Worm (Caenorhabditis elegans) whole organism, L2 larva: ENCODE data around the gene copz-1.

Experiments used
- C34F6.9 ChIP-seq: fragments of 150-350 bp; optimal IDR thresholded peaks from 2 replicates; lab custom pipeline; 2014; ENCODE audit warnings: missing biosample characterization, missing genetic modification characterization
- Y55F3AM.14 ChIP-seq: fragments of 200-800 bp; sonication (Bioruptor generic); optimal IDR thresholded peaks from 2 replicates; lab custom pipeline; 2018; ENCODE audit warnings: mild to moderate bottlenecking, missing genetic modification characterization, missing compliant biosample characterization
- ZK546.5 ChIP-seq: sonication (generic microtip); optimal IDR thresholded peaks from 2 replicates; lab custom pipeline; 2017; ENCODE audit warnings: missing biosample characterization, missing genetic modification characterization
- alr-1 ChIP-seq: fragments of 150-350 bp; optimal IDR thresholded peaks from 2 replicates; lab custom pipeline; 2014; ENCODE audit warnings: missing biosample characterization, missing genetic modification characterization
- aly-2 ChIP-seq: fragments of 150-350 bp; optimal IDR thresholded peaks from 2 replicates; lab custom pipeline; 2014; ENCODE audit warnings: missing biosample characterization, missing genetic modification characterization
- blmp-1 ChIP-seq: sonication (generic microtip); optimal IDR thresholded peaks from 2 replicates; lab custom pipeline; 2017; ENCODE audit warnings: missing genetic modification characterization, mild to moderate bottlenecking, missing compliant biosample characterization, antibody characterized with exemption, moderate library complexity; ENCODE audit not compliant: insufficient read depth
- ceh-16 ChIP-seq: fragments of 150-350 bp; optimal IDR thresholded peaks from 2 replicates; lab custom pipeline; 2014; ENCODE audit warnings: missing biosample characterization, missing genetic modification characterization
- ceh-82 ChIP-seq: fragments of 150-350 bp; optimal IDR thresholded peaks from 2 replicates; lab custom pipeline; 2014; ENCODE audit warnings: missing biosample characterization, missing genetic modification characterization
- crh-2 ChIP-seq: sonication (generic microtip); optimal IDR thresholded peaks from 2 replicates; lab custom pipeline; 2017; ENCODE audit warnings: missing biosample characterization, missing genetic modification characterization
- dmd-4 ChIP-seq: sonication (generic microtip); optimal IDR thresholded peaks from 2 replicates; lab custom pipeline; 2017; ENCODE audit warnings: missing biosample characterization, missing genetic modification characterization
- egl-27 ChIP-seq: sonication (generic microtip); optimal IDR thresholded peaks from 3 replicates; lab custom pipeline; 2017; ENCODE audit warnings: missing biosample characterization, missing genetic modification reagents, missing genetic modification characterization
- elt-1 ChIP-seq: fragments of 150-350 bp; optimal IDR thresholded peaks from 2 replicates; lab custom pipeline; 2014; ENCODE audit warnings: missing biosample characterization, missing genetic modification characterization
- elt-3 ChIP-seq: sonication (generic microtip); optimal IDR thresholded peaks from 2 replicates; lab custom pipeline; 2017; ENCODE audit warnings: missing biosample characterization, missing genetic modification characterization
- fos-1 ChIP-seq: fragments of 150-350 bp; optimal IDR thresholded peaks from 2 replicates; lab custom pipeline; 2014; ENCODE audit warnings: missing biosample characterization, missing genetic modification characterization
- gmeb-1 ChIP-seq: fragments of 150-350 bp; optimal IDR thresholded peaks from 2 replicates; lab custom pipeline; 2014; ENCODE audit warnings: missing biosample characterization, missing genetic modification characterization
- lin-11 ChIP-seq: fragments of 150-350 bp; sonication (generic microtip); optimal IDR thresholded peaks from 2 replicates; lab custom pipeline; 2014; ENCODE audit warnings: missing biosample characterization, missing genetic modification characterization, inconsistent platforms, mixed read lengths
- lin-13 ChIP-seq: fragments of 150-350 bp; optimal IDR thresholded peaks from 2 replicates; lab custom pipeline; 2014; ENCODE audit warnings: missing biosample characterization, missing genetic modification reagents, missing genetic modification characterization
- lin-39 ChIP-seq: fragments of 150-350 bp; optimal IDR thresholded peaks from 2 replicates; lab custom pipeline; 2014; ENCODE audit warnings: missing biosample characterization, missing genetic modification reagents, missing genetic modification characterization
- lsy-2 ChIP-seq, 2 experiments: fragments of 150-350 bp in 1 of 2; sonication (generic microtip) in 1 of 2; optimal IDR thresholded peaks; 2 replicates each; lab custom pipeline; 2014 to 2017; ENCODE audit warnings: missing biosample characterization in 2 of 2, missing genetic modification characterization in 2 of 2
- mab-5 ChIP-seq: fragments of 150-350 bp; optimal IDR thresholded peaks from 2 replicates; lab custom pipeline; 2014; ENCODE audit warnings: missing biosample characterization, missing genetic modification characterization
- mbf-1 ChIP-seq: sonication (generic microtip); optimal IDR thresholded peaks from 2 replicates; lab custom pipeline; 2017; ENCODE audit warnings: missing biosample characterization, missing genetic modification characterization
- mdl-1 ChIP-seq, 2 experiments: fragments of 150-350 bp in 1 of 2; sonication (generic microtip) in 1 of 2; optimal IDR thresholded peaks; 2 replicates each; lab custom pipeline; 2017; ENCODE audit warnings: missing biosample characterization in 2 of 2, missing genetic modification characterization in 2 of 2
- nhr-11 ChIP-seq: fragments of 150-350 bp; optimal IDR thresholded peaks from 2 replicates; lab custom pipeline; 2014; ENCODE audit warnings: missing biosample characterization, missing genetic modification characterization
- nhr-12 ChIP-seq: fragments of 150-350 bp; optimal IDR thresholded peaks from 2 replicates; lab custom pipeline; 2014; ENCODE audit warnings: missing biosample characterization, missing genetic modification characterization
- nhr-129 ChIP-seq: fragments of 150-350 bp; optimal IDR thresholded peaks from 2 replicates; lab custom pipeline; 2014; ENCODE audit warnings: missing biosample characterization, missing genetic modification characterization
- nhr-23 ChIP-seq: fragments of 150-350 bp; optimal IDR thresholded peaks from 2 replicates; lab custom pipeline; 2014; ENCODE audit warnings: missing biosample characterization, missing genetic modification reagents, missing genetic modification characterization
- nhr-237 ChIP-seq: fragments of 150-350 bp; optimal IDR thresholded peaks from 2 replicates; lab custom pipeline; 2014; ENCODE audit warnings: missing biosample characterization, missing genetic modification characterization
- nhr-25 ChIP-seq: fragments of 150-350 bp; sonication (generic microtip); optimal IDR thresholded peaks from 3 replicates; lab custom pipeline; 2014; ENCODE audit warnings: missing biosample characterization, missing genetic modification characterization
- nhr-6 ChIP-seq: fragments of 150-350 bp; optimal IDR thresholded peaks from 2 replicates; lab custom pipeline; 2014; ENCODE audit warnings: missing biosample characterization, missing genetic modification characterization
- nhr-77 ChIP-seq: fragments of 150-350 bp; optimal IDR thresholded peaks from 2 replicates; lab custom pipeline; 2014; ENCODE audit warnings: missing biosample characterization, missing genetic modification characterization
- peb-1 ChIP-seq: fragments of 150-350 bp; optimal IDR thresholded peaks from 2 replicates; lab custom pipeline; 2014; ENCODE audit warnings: missing biosample characterization, missing genetic modification characterization
- sem-4 ChIP-seq: fragments of 150-350 bp; optimal IDR thresholded peaks from 2 replicates; lab custom pipeline; 2014; ENCODE audit warnings: missing biosample characterization, missing genetic modification reagents, missing genetic modification characterization
- skn-1 ChIP-seq: sonication (generic microtip); optimal IDR thresholded peaks from 2 replicates; lab custom pipeline; 2017; ENCODE audit warnings: missing biosample characterization, missing genetic modification characterization
- sma-9 ChIP-seq, 2 experiments: fragments of 150-350 bp in 1 of 2; sonication (generic microtip) in 1 of 2; optimal IDR thresholded peaks; 2 replicates each; lab custom pipeline; 2014 to 2016; ENCODE audit warnings: missing genetic modification characterization in 2 of 2, mild to moderate bottlenecking in 1 of 2, missing biosample characterization in 1 of 2, missing compliant biosample characterization in 1 of 2, missing genetic modification reagents in 1 of 2, moderate library complexity in 1 of 2
- snpc-4 ChIP-seq: fragments of 150-350 bp; optimal IDR thresholded peaks from 2 replicates; lab custom pipeline; 2014; ENCODE audit warnings: missing biosample characterization, missing genetic modification characterization
- unc-39 ChIP-seq: fragments of 150-350 bp; optimal IDR thresholded peaks from 2 replicates; lab custom pipeline; 2014; ENCODE audit warnings: missing biosample characterization, missing genetic modification characterization
- unc-55 ChIP-seq: fragments of 150-350 bp; sonication (generic microtip); optimal IDR thresholded peaks from 3 replicates; lab custom pipeline; 2014; ENCODE audit warnings: missing biosample characterization, missing genetic modification reagents, missing genetic modification characterization
- unc-62 ChIP-seq: fragments of 150-350 bp; optimal IDR thresholded peaks from 2 replicates; lab custom pipeline; 2014; ENCODE audit warnings: missing biosample characterization, missing genetic modification reagents, missing genetic modification characterization
- zag-1 ChIP-seq: fragments of 150-350 bp; optimal IDR thresholded peaks from 2 replicates; lab custom pipeline; 2014; ENCODE audit warnings: missing biosample characterization, missing genetic modification characterization
- ztf-1 ChIP-seq: fragments of 200-800 bp; sonication (Bioruptor generic); conservative IDR thresholded peaks from 2 replicates; pipeline ENCODE4 v1.3.6; 2022; ENCODE audit warnings: missing genetic modification characterization, missing compliant biosample characterization
- ztf-11 ChIP-seq: sonication (generic microtip); optimal IDR thresholded peaks from 2 replicates; lab custom pipeline; 2017; ENCODE audit warnings: missing biosample characterization, missing genetic modification characterization
- ztf-4 ChIP-seq: fragments of 150-350 bp; optimal IDR thresholded peaks from 2 replicates; lab custom pipeline; 2014; ENCODE audit warnings: missing biosample characterization, missing genetic modification characterization

Gene copz-1

DNA sequence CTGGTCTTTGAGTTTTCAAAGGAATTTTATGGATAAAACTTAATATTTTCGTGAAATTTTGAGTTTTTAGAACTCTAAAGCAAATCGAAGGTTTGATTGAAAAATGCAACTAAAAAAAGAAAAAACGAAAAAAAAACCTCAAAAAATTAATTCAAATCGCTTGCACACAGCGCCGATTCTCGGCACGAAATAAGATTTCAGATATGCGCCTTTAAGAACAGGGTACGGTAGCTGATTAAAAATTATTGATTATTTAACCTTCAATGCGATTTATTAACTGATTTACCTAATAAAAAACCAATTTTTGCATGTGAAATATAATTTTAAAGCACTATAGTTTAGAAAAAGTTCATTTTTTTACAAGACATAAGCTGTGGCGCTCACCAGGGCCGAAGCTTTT lies 19.8 kb upstream of the copz-1 start:
- TF ChIP-seq nhr-25 (no peak), fos-1 (no peak), snpc-4 (no peak), nhr-6 (tag; lab: Kevin White, UChicago) (no peak), aly-2 (tag; lab: Kevin White, UChicago) (no peak), lin-13 (GFP tag; lab: Kevin White, UChicago) (no peak)

DNA sequence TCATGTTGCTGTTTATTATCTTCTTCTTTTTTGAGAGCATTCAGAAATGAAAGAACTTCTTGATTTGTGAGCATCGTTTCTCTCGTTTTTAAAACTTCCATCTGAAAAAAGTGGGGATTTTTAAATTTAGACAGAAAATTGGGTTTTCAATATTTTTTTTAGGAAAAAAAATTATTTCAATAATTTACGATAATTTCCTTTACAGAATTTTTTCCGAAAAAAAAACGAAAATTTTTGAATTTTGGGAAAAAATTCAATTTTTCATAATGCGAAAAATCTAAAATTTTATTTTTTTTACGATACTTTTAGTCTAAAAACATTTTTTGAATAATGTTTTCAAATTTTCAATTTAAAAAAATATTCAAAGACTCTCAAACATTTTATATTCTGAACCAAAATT lies 15.6 kb upstream of the copz-1 start, which contains the start of gene M106.7:
Gene M106.7 (minus strand): TSS at position 101 of the 400 bp plus-strand sequence.
- TF ChIP-seq gmeb-1 (tag; lab: Kevin White, UChicago): no peak
- TF ChIP-seq lin-39: no peak
- no peak for TF ChIP-seq ztf-11 (tag; lab: Kevin White, UChicago)
- TF ChIP-seq aly-2 (tag; lab: Kevin White, UChicago): no peak
- no peak for TF ChIP-seq nhr-12 (tag; lab: Kevin White, UChicago)
- TF ChIP-seq dmd-4 (tag; lab: Kevin White, UChicago): no peak
- no peak for TF ChIP-seq C34F6.9 (tag; lab: Kevin White, UChicago)
- no peak for TF ChIP-seq nhr-6 (tag; lab: Kevin White, UChicago)

DNA sequence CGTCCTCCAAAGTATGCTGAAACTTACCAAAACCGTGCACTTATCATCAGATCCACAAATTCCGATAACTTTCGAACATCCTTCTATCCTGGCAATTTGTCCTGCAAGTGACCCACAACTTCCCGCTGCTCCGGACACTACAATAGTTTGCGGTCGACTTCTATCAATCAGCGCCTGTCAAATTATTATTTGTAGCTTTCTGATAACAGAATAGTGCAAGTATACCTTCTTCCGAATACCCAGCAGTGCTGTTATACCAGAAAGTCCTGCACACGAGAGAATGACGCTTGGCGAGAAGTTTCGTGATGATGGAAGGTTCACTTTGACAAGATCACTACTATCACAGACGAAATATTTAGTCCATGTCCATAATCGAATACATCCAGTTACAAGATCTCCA lies 13.3 kb upstream of the copz-1 start:
- TF ChIP-seq crh-2 (tag; lab: Kevin White, UChicago): no peak
- TF ChIP-seq mbf-1 (tag; lab: Kevin White, UChicago): no peak
- TF ChIP-seq egl-27: no peak
- no peak for TF ChIP-seq mab-5 (tag; lab: Kevin White, UChicago)
- no peak for TF ChIP-seq ZK546.5
- no peak for TF ChIP-seq skn-1 (tag; lab: Kevin White, UChicago)
- TF ChIP-seq peb-1 (tag; lab: Kevin White, UChicago): no peak
- TF ChIP-seq Y55F3AM.14 (GFP tag; lab: Kevin White, UChicago): no peak
- TF ChIP-seq zag-1 (tag; lab: Kevin White, UChicago): no peak
- TF ChIP-seq lin-11: no peak
- no peak for TF ChIP-seq C34F6.9 (tag; lab: Kevin White, UChicago)
- TF ChIP-seq nhr-11: no peak
- no peak for TF ChIP-seq sem-4 (tag; lab: Kevin White, UChicago)
- TF ChIP-seq unc-55 (GFP tag; lab: Kevin White, UChicago): no peak
- no peak for TF ChIP-seq nhr-23 (tag; lab: Kevin White, UChicago)
- TF ChIP-seq nhr-129 (tag; lab: Kevin White, UChicago): no peak
- TF ChIP-seq fos-1: no peak
- TF ChIP-seq alr-1 (tag; lab: Kevin White, UChicago): no peak
- no peak for TF ChIP-seq mdl-1 (tag; optimal IDR thresholded peaks at IDR 0.05; lab: Kevin White, UChicago)
- no peak for TF ChIP-seq ztf-4
- TF ChIP-seq, all 48 proteins: peak for 0

- TF ChIP-seq crh-2 (tag; lab: Kevin White, UChicago): peak; percentile 52
- TF ChIP-seq ceh-82 (tag; lab: Kevin White, UChicago): no peak
- TF ChIP-seq nhr-237 (tag; lab: Kevin White, UChicago): no peak
- no peak for TF ChIP-seq unc-39 (tag; lab: Kevin White, UChicago)
- peak; percentile 21 for TF ChIP-seq gmeb-1 (tag; lab: Kevin White, UChicago)
- TF ChIP-seq blmp-1 (tag; lab: Kevin White, UChicago): no peak
- no peak for TF ChIP-seq nhr-6 (tag; lab: Kevin White, UChicago)
- TF ChIP-seq fos-1: peak; percentile 62
- no peak for TF ChIP-seq nhr-25
- peak; percentile 39 for TF ChIP-seq sma-9 (GFP tag; optimal IDR thresholded peaks at IDR 0.05; lab: Kevin White, UChicago)
- no peak for TF ChIP-seq sma-9 (tag; optimal IDR thresholded peaks at IDR 0.05; lab: Kevin White, UChicago)
- TF ChIP-seq ceh-16 (tag; lab: Kevin White, UChicago): no peak
Measured at ce11 chrII:10860840-10861239, 11.8 kb upstream of the copz-1 start, which contains the start of gene M106.3. Gene M106.3, minus strand, starts transcription at chrII:10860909.

DNA sequence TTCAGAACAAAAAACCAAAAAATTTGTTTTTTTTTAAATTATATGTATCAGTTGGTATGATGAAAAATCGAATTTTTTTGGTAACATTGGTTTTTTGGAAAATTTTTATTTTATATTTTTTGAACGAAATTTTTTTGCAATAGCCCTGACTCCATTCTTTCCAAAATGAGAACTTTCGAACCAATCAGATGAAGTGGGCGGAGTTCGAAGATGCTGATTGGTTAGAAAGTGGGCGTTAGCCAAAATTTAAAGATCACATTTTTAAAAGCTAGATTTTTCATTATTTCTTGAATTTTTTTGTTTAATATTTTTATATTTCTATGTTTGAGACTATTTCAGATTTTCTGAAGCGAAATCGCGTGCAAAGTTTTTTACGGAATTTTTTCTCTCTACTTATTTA lies 11.4 kb upstream of the copz-1 start:
- TF ChIP-seq lsy-2 (tag; optimal IDR thresholded peaks at IDR 0.05; lab: Kevin White, UChicago) (no peak), egl-27 (no peak), crh-2 (tag; lab: Kevin White, UChicago) (no peak), sma-9 (GFP tag; optimal IDR thresholded peaks at IDR 0.05; lab: Kevin White, UChicago) (no peak), sma-9 (tag; optimal IDR thresholded peaks at IDR 0.05; lab: Kevin White, UChicago) (no peak), nhr-6 (tag; lab: Kevin White, UChicago) (no peak), Y55F3AM.14 (GFP tag; lab: Kevin White, UChicago) (no peak), unc-55 (GFP tag; lab: Kevin White, UChicago) (no peak), fos-1 (no peak), C34F6.9 (tag; lab: Kevin White, UChicago) (no peak), zag-1 (tag; lab: Kevin White, UChicago) (no peak), alr-1 (tag; lab: Kevin White, UChicago) (no peak), mdl-1 (tag; optimal IDR thresholded peaks at IDR 0.05; lab: Kevin White, UChicago) (no peak), nhr-11 (no peak), elt-1 (no peak), mbf-1 (tag; lab: Kevin White, UChicago) (no peak), nhr-77 (tag; lab: Kevin White, UChicago) (no peak), elt-3 (tag; lab: Kevin White, UChicago) (no peak), unc-62 (no peak), ztf-1 (GFP tag; lab: Robert Waterston, UW) (no peak), nhr-23 (tag; lab: Kevin White, UChicago) (no peak)
